Fruit fly (Drosophila melanogaster) whole organism, embryonic: Measurements from ENCODE around the gene Coq7.
A peak's percentile ranks its signal among the peaks of the same experiment; 100 is the strongest.

Experiments used
- B-H1 ChIP-seq: fragments of 200-800 bp; sonication (Bioruptor generic); IDR thresholded peaks from 3 replicates; pipeline ENCODE4 v1.3.6; 2022; ENCODE audit warnings: missing biosample characterization, missing genetic modification characterization
- Bgb ChIP-seq: fragments of 200-800 bp; sonication (Bioruptor generic); IDR thresholded peaks from 2 replicates; pipeline ENCODE4 v1.3.6; 2022; ENCODE audit warnings: missing biosample characterization, missing genetic modification characterization; ENCODE audit not compliant: partially characterized antibody
- Blimp-1 ChIP-seq: fragments of 200-800 bp; sonication (Bioruptor generic); optimal IDR thresholded peaks from 3 replicates; lab custom pipeline; 2018; ENCODE audit warnings: missing biosample characterization, missing genetic modification characterization, mild to moderate bottlenecking, moderate library complexity, missing genetic modification reagents
- CG10431 ChIP-seq: fragments of 200-800 bp; sonication (Bioruptor generic); optimal IDR thresholded peaks from 3 replicates; lab custom pipeline; 2018; ENCODE audit warnings: missing biosample characterization, mild to moderate bottlenecking, missing genetic modification characterization
- CG10462 ChIP-seq: fragments of 200-800 bp; sonication (Bioruptor generic); optimal IDR thresholded peaks from 2 replicates; lab custom pipeline; 2016; ENCODE audit warnings: missing biosample characterization, missing genetic modification characterization
- CG14667 ChIP-seq: fragments of 200-800 bp; sonication (Bioruptor generic); IDR thresholded peaks from 2 replicates; pipeline ENCODE4 v1.3.6; 2022; ENCODE audit warnings: missing biosample characterization, missing genetic modification characterization
- CG15479 ChIP-seq: fragments of 200-800 bp; sonication (Bioruptor generic); optimal IDR thresholded peaks from 3 replicates; lab custom pipeline; 2019; ENCODE audit warnings: missing biosample characterization, mild to moderate bottlenecking, missing genetic modification characterization, moderate library complexity
- CG1647 ChIP-seq: fragments of 200-800 bp; sonication (Bioruptor generic); optimal IDR thresholded peaks from 3 replicates; lab custom pipeline; 2016; ENCODE audit warnings: missing biosample characterization, missing genetic modification characterization
- CG1792 ChIP-seq: fragments of 200-800 bp; sonication (Bioruptor generic); optimal IDR thresholded peaks from 2 replicates; lab custom pipeline; 2016; ENCODE audit warnings: missing biosample characterization, missing genetic modification characterization
- CG18599 ChIP-seq: fragments of 200-800 bp; sonication (Bioruptor generic); optimal IDR thresholded peaks from 3 replicates; lab custom pipeline; 2017; ENCODE audit warnings: missing biosample characterization, missing genetic modification characterization, mild to moderate bottlenecking, moderate library complexity, missing genetic modification reagents
- CG2116 ChIP-seq: fragments of 200-800 bp; sonication (Bioruptor generic); optimal IDR thresholded peaks from 3 replicates; lab custom pipeline; 2018; ENCODE audit warnings: missing biosample characterization, mild to moderate bottlenecking, missing genetic modification characterization
- CG2678 ChIP-seq: fragments of 200-800 bp; sonication (Bioruptor generic); optimal IDR thresholded peaks from 3 replicates; lab custom pipeline; 2019; ENCODE audit warnings: missing biosample characterization, mild to moderate bottlenecking, missing genetic modification characterization, moderate library complexity
- CG31441 ChIP-seq: fragments of 200-800 bp; sonication (Bioruptor generic); IDR thresholded peaks from 2 replicates; pipeline ENCODE4 v1.3.6; 2022; ENCODE audit warnings: missing biosample characterization, missing genetic modification characterization
- CG4424 ChIP-seq: fragments of 200-800 bp; sonication (Bioruptor generic); optimal IDR thresholded peaks from 3 replicates; lab custom pipeline; 2016; ENCODE audit warnings: missing biosample characterization, missing genetic modification characterization
- CG4730 ChIP-seq: fragments of 200-800 bp; sonication (Bioruptor generic); IDR thresholded peaks from 2 replicates; pipeline ENCODE4 v1.3.6; 2022; ENCODE audit warnings: missing biosample characterization, missing genetic modification characterization
- CG7745 ChIP-seq: fragments of 200-800 bp; sonication (Bioruptor generic); optimal IDR thresholded peaks from 2 replicates; lab custom pipeline; 2018; ENCODE audit warnings: missing biosample characterization, mild to moderate bottlenecking, missing genetic modification characterization, moderate library complexity
- CG7987 ChIP-seq: fragments of 200-800 bp; sonication (Bioruptor generic); optimal IDR thresholded peaks from 2 replicates; lab custom pipeline; 2018; ENCODE audit warnings: missing biosample characterization, mild to moderate bottlenecking, missing genetic modification characterization, moderate library complexity
- CHES-1-like ChIP-seq: fragments of 200-800 bp; sonication (Bioruptor generic); optimal IDR thresholded peaks from 2 replicates; lab custom pipeline; 2016; ENCODE audit warnings: missing biosample characterization, missing genetic modification characterization
- Dad ChIP-seq: fragments of 200-800 bp; sonication (Bioruptor generic); optimal IDR thresholded peaks from 3 replicates; lab custom pipeline; 2016; ENCODE audit warnings: missing biosample characterization, missing genetic modification characterization
- E2f1 ChIP-seq: fragments of 200-800 bp; sonication (Bioruptor generic); IDR thresholded peaks from 2 replicates; pipeline ENCODE4 v1.3.6; 2022; ENCODE audit warnings: missing biosample characterization, missing genetic modification characterization
- Elba2 ChIP-seq: fragments of 200-800 bp; sonication (Bioruptor generic); optimal IDR thresholded peaks from 3 replicates; lab custom pipeline; 2016; ENCODE audit warnings: missing biosample characterization, missing genetic modification characterization
- Ets65A ChIP-seq: fragments of 200-800 bp; sonication (Bioruptor generic); peaks from one replicate; lab custom pipeline; 2016; ENCODE audit warnings: missing biosample characterization, missing genetic modification characterization
- H15 ChIP-seq: fragments of 200-800 bp; sonication (Bioruptor generic); IDR thresholded peaks from 3 replicates; pipeline ENCODE4 v1.3.6; 2022; ENCODE audit warnings: missing biosample characterization, missing genetic modification characterization
- H2.0 ChIP-seq: fragments of 200-800 bp; sonication (Bioruptor generic); IDR thresholded peaks from 2 replicates; pipeline ENCODE4 v1.3.6; 2022; ENCODE audit warnings: missing biosample characterization, missing genetic modification characterization
- HHEX ChIP-seq: fragments of 200-800 bp; sonication (Bioruptor generic); optimal IDR thresholded peaks from 3 replicates; lab custom pipeline; 2017; ENCODE audit warnings: missing biosample characterization, mild to moderate bottlenecking, missing genetic modification characterization, missing genetic modification reagents
- NC2β ChIP-seq: fragments of 200-800 bp; sonication (Bioruptor generic); optimal IDR thresholded peaks from 2 replicates; lab custom pipeline; 2016; ENCODE audit warnings: missing biosample characterization, missing genetic modification characterization
- Nf-YA ChIP-seq: fragments of 200-800 bp; sonication (Bioruptor generic); IDR thresholded peaks from 2 replicates; pipeline ENCODE4 v1.3.6; 2022; ENCODE audit warnings: missing biosample characterization, missing genetic modification characterization
- Nf-YB ChIP-seq: fragments of 200-800 bp; sonication (Bioruptor generic); optimal IDR thresholded peaks from 3 replicates; lab custom pipeline; 2019; ENCODE audit warnings: missing biosample characterization, mild to moderate bottlenecking, missing genetic modification characterization, moderate library complexity
- NfI ChIP-seq: fragments of 200-800 bp; sonication (Bioruptor generic); optimal IDR thresholded peaks from 3 replicates; lab custom pipeline; 2018; ENCODE audit warnings: missing biosample characterization, mild to moderate bottlenecking, missing genetic modification characterization, moderate library complexity
- Oaz ChIP-seq: fragments of 200-800 bp; sonication (Bioruptor generic); IDR thresholded peaks from 2 replicates; pipeline ENCODE4 v1.3.6; 2022; ENCODE audit warnings: missing biosample characterization, missing genetic modification characterization
- Pdp1 ChIP-seq, 2 experiments: fragments of 200-800 bp; sonication (Bioruptor generic); optimal IDR thresholded peaks; 3 replicates each; lab custom pipeline; 2016; ENCODE audit warnings: missing biosample characterization in 2 of 2, missing genetic modification characterization in 2 of 2, mild to moderate bottlenecking in 1 of 2, moderate library complexity in 1 of 2
- Rfx ChIP-seq: fragments of 200-800 bp; sonication (Bioruptor generic); IDR thresholded peaks from 2 replicates; pipeline ENCODE4 v1.3.6; 2022; ENCODE audit warnings: missing biosample characterization, missing genetic modification characterization
- Sox102F ChIP-seq: fragments of 200-800 bp; sonication (Bioruptor generic); optimal IDR thresholded peaks from 2 replicates; lab custom pipeline; 2018; ENCODE audit warnings: missing biosample characterization, mild to moderate bottlenecking, missing genetic modification characterization, moderate library complexity
- Spps ChIP-seq: fragments of 200-800 bp; sonication (Bioruptor generic); optimal IDR thresholded peaks from 2 replicates; lab custom pipeline; 2018; ENCODE audit warnings: missing biosample characterization, mild to moderate bottlenecking, missing genetic modification characterization
- Xrp1 ChIP-seq: fragments of 200-800 bp; sonication (Bioruptor generic); IDR thresholded peaks from 2 replicates; pipeline ENCODE4 v1.3.6; 2022; ENCODE audit warnings: missing biosample characterization, missing genetic modification characterization
- abd-A ChIP-seq: fragments of 200-800 bp; sonication (Bioruptor generic); optimal IDR thresholded peaks from 3 replicates; lab custom pipeline; 2019; ENCODE audit warnings: missing biosample characterization, mild to moderate bottlenecking, missing genetic modification characterization, moderate library complexity
- al ChIP-seq: fragments of 200-800 bp; sonication (Bioruptor generic); IDR thresholded peaks from 2 replicates; pipeline ENCODE4 v1.3.6; 2022; ENCODE audit warnings: missing biosample characterization, missing genetic modification characterization
- aop ChIP-seq: fragments of 200-800 bp; sonication (Bioruptor generic); IDR thresholded peaks from 2 replicates; pipeline ENCODE4 v1.3.6; 2022; ENCODE audit warnings: missing biosample characterization, missing genetic modification characterization
- cas ChIP-seq: fragments of 200-800 bp; sonication (Bioruptor generic); IDR thresholded peaks from 2 replicates; pipeline ENCODE4 v1.3.6; 2022; ENCODE audit warnings: missing biosample characterization, missing genetic modification characterization
- cwo ChIP-seq: fragments of 200-800 bp; sonication (Bioruptor generic); optimal IDR thresholded peaks from 3 replicates; lab custom pipeline; 2017; ENCODE audit warnings: missing biosample characterization, missing genetic modification characterization, mild to moderate bottlenecking, moderate library complexity, missing genetic modification reagents
- inv ChIP-seq: fragments of 200-800 bp; sonication (Bioruptor generic); IDR thresholded peaks from 2 replicates; pipeline ENCODE4 v1.3.6; 2022; ENCODE audit warnings: missing biosample characterization, missing genetic modification characterization; ENCODE audit not compliant: partially characterized antibody
- jigr1 ChIP-seq: fragments of 200-800 bp; sonication (Bioruptor generic); IDR thresholded peaks from 3 replicates; pipeline ENCODE4 v1.3.6; 2022; ENCODE audit warnings: missing biosample characterization, missing genetic modification characterization
- lbe ChIP-seq: fragments of 200-800 bp; sonication (Bioruptor generic); optimal IDR thresholded peaks from 2 replicates; lab custom pipeline; 2016; ENCODE audit warnings: missing biosample characterization, mild to moderate bottlenecking, missing genetic modification characterization
- lilli ChIP-seq: fragments of 200-800 bp; sonication (Bioruptor generic); optimal IDR thresholded peaks from 3 replicates; lab custom pipeline; 2016; ENCODE audit warnings: missing biosample characterization, missing genetic modification characterization
- pnt ChIP-seq: fragments of 200-800 bp; sonication (Bioruptor generic); optimal IDR thresholded peaks from 3 replicates; lab custom pipeline; 2016; ENCODE audit warnings: missing biosample characterization, missing genetic modification characterization
- sc ChIP-seq, 3 experiments: fragments of >200 bp in 2 of 3; fragments of 200-800 bp in 1 of 3; sonication (Bioruptor generic) in 1 of 3; optimal IDR thresholded peaks; 2 replicates in 2 of 3; 3 replicates in 1 of 3; lab custom pipeline; 2017; ENCODE audit warnings: mild to moderate bottlenecking in 1 of 3, missing biosample characterization in 1 of 3, missing genetic modification characterization in 1 of 3, missing genetic modification reagents in 1 of 3
- sr ChIP-seq: fragments of 200-800 bp; sonication (Bioruptor generic); IDR thresholded peaks from 3 replicates; pipeline ENCODE4 v1.3.6; 2022; ENCODE audit warnings: missing biosample characterization, missing genetic modification characterization
- tll ChIP-seq, 2 experiments: fragments of 200-800 bp in 1 of 2; fragments of >200 bp in 1 of 2; sonication (Bioruptor generic) in 1 of 2; optimal IDR thresholded peaks; 2 replicates each; lab custom pipeline; 2017 to 2019; ENCODE audit warnings: missing biosample characterization in 2 of 2, missing genetic modification characterization in 2 of 2, mild to moderate bottlenecking in 1 of 2, moderate library complexity in 1 of 2
- wor ChIP-seq: fragments of 200-800 bp; sonication (Bioruptor generic); IDR thresholded peaks from 2 replicates; pipeline ENCODE4 v1.3.6; 2022; ENCODE audit warnings: missing biosample characterization, missing genetic modification characterization
- zen ChIP-seq: fragments of 200-800 bp; sonication (Bioruptor generic); optimal IDR thresholded peaks from 3 replicates; lab custom pipeline; 2018; ENCODE audit warnings: missing biosample characterization, mild to moderate bottlenecking, missing genetic modification characterization, moderate library complexity

The Coq7 gene

dm6 chrX:6770924-6771323 lies at the start of gene Coq7 (continued):
- TF ChIP-seq tll (GFP tag; optimal IDR thresholded peaks at IDR 0.05; lab: Kevin White, UChicago) (no peak), inv (peak; percentile 98), pnt (peak; percentile 46), NfI (peak; percentile 84), Xrp1 (peak; percentile 92), zen (tag; lab: Kevin White, UChicago) (peak; percentile 87), Nf-YB (GFP tag; lab: Kevin White, UChicago) (peak; percentile 51), CG4424 (GFP tag; lab: Kevin White, UChicago) (peak; percentile 90), Dad (GFP tag; lab: Kevin White, UChicago) (peak; percentile 62), CG31441 (no peak), CG1647 (GFP tag; lab: Kevin White, UChicago) (peak; percentile 53), Elba2 (GFP tag; lab: Kevin White, UChicago) (peak; percentile 62), Sox102F (peak; percentile 89), CG10462 (GFP tag; lab: Kevin White, UChicago) (peak; percentile 77), CG18599 (GFP tag; lab: Kevin White, UChicago) (peak; percentile 88), CG2116 (peak; percentile 82), jigr1 (GFP tag; lab: Robert Waterston, UW) (peak; percentile 84; the same call in 2 of the 3 replicates), sr (GFP tag; lab: Robert Waterston, UW) (peak; percentile 65; the same call in 1 of the 3 replicates), cwo (peak; percentile 72), Nf-YA (GFP tag; lab: Robert Waterston, UW) (peak; percentile 74; the same call in 1 of the 2 replicates), H2.0 (peak; percentile 90), HHEX (peak; percentile 80), lbe (no peak), B-H1 (GFP tag; lab: Robert Waterston, UW) (peak; percentile 85), Bgb (GFP tag; lab: Robert Waterston, UW) (peak; percentile 96), E2f1 (peak; percentile 89), CG1792 (no peak), Rfx (GFP tag; lab: Robert Waterston, UW) (peak; percentile 95), CG7745 (tag; lab: Kevin White, UChicago) (no peak), H15 (GFP tag; lab: Robert Waterston, UW) (peak; percentile 88), CHES-1-like (GFP tag; lab: Kevin White, UChicago) (peak; percentile 5), wor (GFP tag; lab: Robert Waterston, UW) (peak; percentile 82), al (GFP tag; lab: Robert Waterston, UW) (peak; percentile 91), sc (optimal IDR thresholded peaks at IDR 0.05; lab: Kevin White, UChicago) (no peak), sc (GFP tag; optimal IDR thresholded peaks at IDR 0.05; lab: Kevin White, UChicago) (no peak), Spps (peak; percentile 73), CG14667 (peak; percentile 86), CG15479 (peak; percentile 75), CG10431 (GFP tag; lab: Kevin White, UChicago) (no peak), Blimp-1 (GFP tag; lab: Kevin White, UChicago) (no peak), Pdp1 (GFP tag; optimal IDR thresholded peaks at IDR 0.05; lab: Kevin White, UChicago) (peak in 1 of 2 experiments; percentile 70), CG4730 (GFP tag; lab: Robert Waterston, UW) (peak; percentile 88), cas (GFP tag; lab: Robert Waterston, UW) (peak; percentile 85; the same call in 1 of the 2 replicates), abd-A (tag; lab: Kevin White, UChicago) (no peak), lilli (GFP tag; lab: Kevin White, UChicago) (peak; percentile 89), CG2678 (tag; lab: Kevin White, UChicago) (no peak), aop (GFP tag; lab: Robert Waterston, UW) (peak; percentile 70), Oaz (GFP tag; lab: Robert Waterston, UW) (peak; percentile 79), Ets65A (GFP tag; lab: Kevin White, UChicago) (peak; percentile 95), CG7987 (GFP tag; lab: Kevin White, UChicago) (peak; percentile 62), NC2β (GFP tag; lab: Kevin White, UChicago) (peak; percentile 58)
